Worm (Caenorhabditis elegans) whole organism, young adult: ENCODE measurements around the gene Y102A11A.5.

Source experiments
- F49E8.2 ChIP-seq: sonication (generic microtip); optimal IDR thresholded peaks from 3 replicates; lab custom pipeline; 2017; ENCODE audit warnings: missing genetic modification characterization, mild to moderate bottlenecking, missing compliant biosample characterization, antibody characterized with exemption, moderate library complexity; ENCODE audit not compliant: insufficient read depth
- F57A8.1 ChIP-seq: fragments of 200-800 bp; sonication (Bioruptor generic); optimal IDR thresholded peaks from 2 replicates; lab custom pipeline; 2018; ENCODE audit warnings: mild to moderate bottlenecking, missing genetic modification characterization, moderate library complexity, missing compliant biosample characterization
- K11D2.4 ChIP-seq: fragments of 200-800 bp; sonication (Bioruptor generic); IDR thresholded peaks from 2 replicates; pipeline ENCODE4 v1.3.6; 2022; ENCODE audit warnings: missing genetic modification reagents, missing genetic modification characterization, missing compliant biosample characterization
- K12H6.12 ChIP-seq: fragments of 200-800 bp; sonication (Bioruptor generic); optimal IDR thresholded peaks from 2 replicates; lab custom pipeline; 2018; ENCODE audit warnings: mild to moderate bottlenecking, missing genetic modification characterization, missing compliant biosample characterization
- Y53F4B.3 ChIP-seq: fragments of 200-800 bp; sonication (Bioruptor generic); IDR thresholded peaks from 2 replicates; pipeline ENCODE4 v1.3.6; 2022; ENCODE audit warnings: missing genetic modification reagents, missing genetic modification characterization, missing compliant biosample characterization
- Y56A3A.18 ChIP-seq: fragments of 200-800 bp; sonication (Bioruptor generic); IDR thresholded peaks from 2 replicates; pipeline ENCODE4 v1.3.6; 2022; ENCODE audit warnings: missing genetic modification reagents, missing genetic modification characterization, missing compliant biosample characterization
- ZK185.1 ChIP-seq: sonication (generic microtip); optimal IDR thresholded peaks from 2 replicates; lab custom pipeline; 2016; ENCODE audit warnings: mild to moderate bottlenecking, missing genetic modification characterization, missing compliant biosample characterization; ENCODE audit not compliant: poor library complexity, severe bottlenecking
- aptf-2 ChIP-seq: fragments of 200-800 bp; sonication (Bioruptor generic); conservative IDR thresholded peaks from 2 replicates; pipeline ENCODE4 v1.3.6; 2022; ENCODE audit warnings: missing genetic modification reagents, missing genetic modification characterization, missing compliant biosample characterization
- aptf-3 ChIP-seq: fragments of 200-800 bp; sonication (Bioruptor generic); IDR thresholded peaks from 2 replicates; pipeline ENCODE4 v1.3.6; 2022; ENCODE audit warnings: missing genetic modification characterization, missing compliant biosample characterization
- attf-5 ChIP-seq: fragments of 200-800 bp; sonication (Bioruptor generic); optimal IDR thresholded peaks from 2 replicates; lab custom pipeline; 2018; ENCODE audit warnings: mild to moderate bottlenecking, missing genetic modification characterization, missing compliant biosample characterization
- attf-6 ChIP-seq: fragments of 200-800 bp; sonication (Bioruptor generic); IDR thresholded peaks from 2 replicates; pipeline ENCODE4 v1.3.6; 2022; ENCODE audit warnings: missing genetic modification reagents, missing genetic modification characterization, missing compliant biosample characterization
- efl-1 ChIP-seq: fragments of 150-350 bp; optimal IDR thresholded peaks from 2 replicates; lab custom pipeline; 2014; ENCODE audit warnings: missing biosample characterization, missing genetic modification reagents, missing genetic modification characterization
- gei-17 ChIP-seq: fragments of 200-800 bp; sonication (Bioruptor generic); optimal IDR thresholded peaks from 2 replicates; lab custom pipeline; 2018; ENCODE audit warnings: mild to moderate bottlenecking, missing genetic modification characterization, missing compliant biosample characterization
- hmg-1.2 ChIP-seq: fragments of 200-800 bp; sonication (Bioruptor generic); IDR thresholded peaks from 2 replicates; pipeline ENCODE4 v1.3.6; 2022; ENCODE audit warnings: missing genetic modification reagents, missing genetic modification characterization, missing compliant biosample characterization
- hrde-1 ChIP-seq: sonication (generic microtip); optimal IDR thresholded peaks from 2 replicates; lab custom pipeline; 2016; ENCODE audit warnings: missing genetic modification characterization, mild to moderate bottlenecking, missing compliant biosample characterization, moderate library complexity, missing genotype, missing genetic modification reagents, borderline replicate concordance
- hsf-1 ChIP-seq: fragments of 200-800 bp; sonication (Bioruptor generic); IDR thresholded peaks from 2 replicates; pipeline ENCODE4 v1.3.6; 2022; ENCODE audit warnings: missing genetic modification reagents, missing genetic modification characterization, missing compliant biosample characterization
- lin-35 ChIP-seq, 3 experiments: fragments of 150-350 bp in 2 of 3; sonication (generic microtip) in 1 of 3; optimal IDR thresholded peaks; 2 replicates each; lab custom pipeline; 2014 to 2018; ENCODE audit warnings: missing biosample characterization in 3 of 3, missing genetic modification characterization in 3 of 3, missing genetic modification reagents in 3 of 3
- lin-40 ChIP-seq: sonication (generic microtip); optimal IDR thresholded peaks from 2 replicates; lab custom pipeline; 2016; ENCODE audit warnings: missing genetic modification characterization, mild to moderate bottlenecking, missing compliant biosample characterization, missing genotype, missing genetic modification reagents
- lsl-1 ChIP-seq: fragments of 200-800 bp; sonication (Bioruptor generic); optimal IDR thresholded peaks from 2 replicates; lab custom pipeline; 2018; ENCODE audit warnings: mild to moderate bottlenecking, missing genetic modification characterization, moderate library complexity, missing compliant biosample characterization
- madf-10 ChIP-seq: sonication (generic microtip); optimal IDR thresholded peaks from 2 replicates; lab custom pipeline; 2016; ENCODE audit warnings: mild to moderate bottlenecking, missing genetic modification characterization, missing compliant biosample characterization
- mcd-1 ChIP-seq: fragments of 200-800 bp; sonication (Bioruptor generic); IDR thresholded peaks from 2 replicates; pipeline ENCODE4 v1.3.6; 2022; ENCODE audit warnings: missing genetic modification reagents, missing genetic modification characterization, missing compliant biosample characterization
- nhr-120 ChIP-seq: fragments of 200-800 bp; sonication (Bioruptor generic); IDR thresholded peaks from 2 replicates; pipeline ENCODE4 v1.3.6; 2022; ENCODE audit warnings: missing genetic modification characterization, missing compliant biosample characterization
- nhr-90 ChIP-seq: sonication (generic microtip); optimal IDR thresholded peaks from 2 replicates; lab custom pipeline; 2016; ENCODE audit warnings: missing genotype, mild to moderate bottlenecking, missing genetic modification characterization, missing compliant biosample characterization
- rpc-1 ChIP-seq, 2 experiments: fragments of 150-350 bp in 1 of 2; sonication (generic microtip) in 1 of 2; optimal IDR thresholded peaks; 2 replicates each; lab custom pipeline; 2014 to 2018; ENCODE audit warnings: missing biosample characterization in 1 of 2, missing genetic modification characterization in 1 of 2, missing genetic modification reagents in 1 of 2, missing genotype in 1 of 2
- sea-2 ChIP-seq: fragments of 200-800 bp; sonication (Bioruptor generic); IDR thresholded peaks from 2 replicates; pipeline ENCODE4 v1.3.6; 2022; ENCODE audit warnings: missing genetic modification characterization, missing compliant biosample characterization
- snpc-1.3 ChIP-seq: sonication (generic microtip); optimal IDR thresholded peaks from 2 replicates; lab custom pipeline; 2017; ENCODE audit warnings: missing genetic modification characterization, mild to moderate bottlenecking, missing compliant biosample characterization, antibody characterized with exemption, moderate library complexity, missing genotype, missing genetic modification reagents; ENCODE audit not compliant: insufficient read depth
- zfh-2 ChIP-seq: fragments of 200-800 bp; sonication (Bioruptor generic); conservative IDR thresholded peaks from 2 replicates; pipeline ENCODE4 v1.3.6; 2022; ENCODE audit warnings: missing genetic modification reagents, missing genetic modification characterization, missing compliant biosample characterization
- ztf-3 ChIP-seq: fragments of 200-800 bp; sonication (Bioruptor generic); optimal IDR thresholded peaks from 2 replicates; lab custom pipeline; 2018; ENCODE audit warnings: mild to moderate bottlenecking, missing genetic modification characterization, missing compliant biosample characterization
- ztf-6 ChIP-seq: fragments of 200-800 bp; sonication (Bioruptor generic); IDR thresholded peaks from 2 replicates; pipeline ENCODE4 v1.3.6; 2022; ENCODE audit warnings: missing genetic modification reagents, missing genetic modification characterization, missing compliant biosample characterization

Y102A11A.5 gene

ce11 chrX:2044541-2045168 is 13.3 kb upstream of the Y102A11A.5 start:
- TF ChIP-seq snpc-1.3 (tag; lab: Kevin White, UChicago) (no peak), mcd-1 (GFP tag; lab: Robert Waterston, UW) (no peak), nhr-90 (tag; lab: Kevin White, UChicago) (no peak), gei-17 (no peak), zfh-2 (no peak), F49E8.2 (tag; lab: Kevin White, UChicago) (no peak), hrde-1 (tag; lab: Kevin White, UChicago) (no peak), lsl-1 (GFP tag; lab: Kevin White, UChicago) (no peak), F57A8.1 (no peak), attf-6 (GFP tag; lab: Robert Waterston, UW) (no peak), ZK185.1 (tag; lab: Kevin White, UChicago) (no peak), aptf-2 (GFP tag; lab: Robert Waterston, UW) (no peak), lin-35 (GFP tag; optimal IDR thresholded peaks at IDR 0.05; lab: Kevin White, UChicago) (no peak), efl-1 (GFP tag; lab: Kevin White, UChicago) (no peak), sea-2 (GFP tag; lab: Robert Waterston, UW) (no peak), Y56A3A.18 (GFP tag; lab: Robert Waterston, UW) (no peak), ztf-3 (GFP tag; lab: Kevin White, UChicago) (no peak)
- TF ChIP-seq, all 124 proteins: peak for 0

DNA sequence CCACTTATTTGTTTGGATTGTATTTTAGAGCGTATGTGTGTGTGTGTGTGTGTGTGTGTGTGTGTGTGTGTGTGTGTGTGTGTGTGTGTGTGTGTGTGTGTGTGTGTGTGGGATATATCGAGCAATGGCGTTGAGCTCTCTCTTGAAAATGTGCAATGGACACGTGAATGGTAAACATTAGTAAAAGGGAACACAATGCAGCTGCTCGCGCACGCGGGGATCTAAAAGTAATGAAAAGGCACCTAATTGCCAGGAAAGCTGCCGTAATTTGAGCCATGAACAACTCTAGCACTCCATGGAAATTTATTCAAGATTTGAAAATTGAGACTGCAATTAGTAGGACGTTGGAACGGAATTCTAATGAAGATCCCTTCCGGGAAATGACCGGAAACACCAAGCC is 11.8 kb upstream of the Y102A11A.5 start:
- TF ChIP-seq Y53F4B.3 (GFP tag; lab: Robert Waterston, UW) (no peak), K12H6.12 (tag; lab: Kevin White, UChicago) (peak; percentile 23), lin-40 (no peak)
- TF ChIP-seq, all 124 proteins: peak for 1

- TF ChIP-seq Y56A3A.18 (GFP tag; lab: Robert Waterston, UW) (no peak), hrde-1 (tag; lab: Kevin White, UChicago) (no peak), ZK185.1 (tag; lab: Kevin White, UChicago) (no peak), aptf-3 (GFP tag; lab: Robert Waterston, UW) (no peak), ztf-6 (no peak), nhr-120 (GFP tag; lab: Robert Waterston, UW) (no peak), hmg-1.2 (GFP tag; lab: Robert Waterston, UW) (no peak), attf-5 (GFP tag; lab: Kevin White, UChicago) (no peak), K11D2.4 (no peak)
Measured at ce11 chrX:2042621-2043020, 11.2 kb upstream of the Y102A11A.5 start.

DNA sequence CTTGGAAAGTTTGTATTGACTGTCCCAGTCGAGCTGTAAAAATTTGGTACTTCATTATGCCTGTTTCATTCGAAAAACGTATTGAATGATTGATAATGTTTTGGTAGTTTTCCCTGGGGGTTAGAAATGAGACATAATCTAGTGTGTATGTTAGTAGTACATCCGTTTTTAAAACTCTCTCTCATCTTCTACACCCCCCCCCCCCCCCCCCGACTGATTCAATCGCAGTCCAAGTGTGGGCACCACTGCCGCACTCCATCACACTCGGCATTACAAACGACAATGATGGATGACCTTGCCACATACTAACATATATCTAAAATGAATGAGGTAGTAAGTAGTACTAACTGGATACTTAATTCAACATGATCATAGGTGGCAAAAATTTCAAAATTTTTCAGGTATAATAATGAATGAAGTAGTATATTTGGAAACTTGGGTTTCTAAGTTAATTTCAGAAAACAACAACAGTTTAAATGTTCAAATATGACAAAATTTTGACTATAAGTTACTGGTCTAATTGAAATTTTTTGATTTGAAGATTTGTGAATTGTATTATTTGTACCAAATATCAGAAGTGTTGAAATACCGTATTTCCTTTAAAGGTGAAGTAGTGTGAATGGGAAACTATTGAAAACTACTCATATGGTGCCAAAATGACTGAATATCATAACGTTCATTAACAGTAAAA is 10.2 kb upstream of the Y102A11A.5 start:
- TF ChIP-seq madf-10 (no peak), zfh-2 (peak; percentile 33; the same call in 1 of the 2 replicates)

DNA sequence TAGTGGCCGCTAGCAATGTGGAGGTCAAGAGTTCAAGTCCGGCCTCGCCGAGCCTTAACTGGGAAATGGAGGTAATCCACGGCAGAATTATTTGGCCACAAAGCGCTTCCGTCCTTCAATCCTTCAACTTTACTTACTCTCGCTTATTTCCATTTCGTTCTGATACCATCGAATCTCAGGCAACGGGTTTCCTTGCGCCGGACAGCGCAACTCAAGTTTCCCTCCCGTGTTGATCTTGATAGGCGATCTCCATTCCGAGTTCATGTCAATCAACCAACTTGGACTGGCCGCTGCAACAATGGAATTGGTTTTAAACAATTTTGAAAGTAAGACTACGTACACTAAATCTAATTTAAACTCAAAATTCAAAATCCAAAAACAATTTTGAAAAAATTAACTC is 9.5 kb upstream of the Y102A11A.5 start:
- no peak for TF ChIP-seq hsf-1 (GFP tag; lab: Robert Waterston, UW)
- no peak for TF ChIP-seq rpc-1 (optimal IDR thresholded peaks at IDR 0.05; lab: Kevin White, UChicago)
- TF ChIP-seq rpc-1 (tag; optimal IDR thresholded peaks at IDR 0.05; lab: Kevin White, UChicago), result peak; percentile 26
- no peak for TF ChIP-seq aptf-3 (GFP tag; lab: Robert Waterston, UW)
